Fruit fly (Drosophila melanogaster) whole organism, prepupa: ENCODE results near the gene Nup93-1.

ENCODE experiments used
- CG16779 ChIP-seq: fragments of 200-800 bp; sonication (Bioruptor generic); optimal IDR thresholded peaks from 3 replicates; lab custom pipeline; 2017; ENCODE audit warnings: missing biosample characterization, mild to moderate bottlenecking, missing genetic modification characterization
- CG3032 ChIP-seq: fragments of 200-800 bp; optimal IDR thresholded peaks from 2 replicates; lab custom pipeline; 2019; ENCODE audit warnings: missing biosample characterization, mild to moderate bottlenecking, missing genetic modification characterization, moderate library complexity
- CG6276 ChIP-seq: fragments of 200-800 bp; sonication (Bioruptor generic); optimal IDR thresholded peaks from 2 replicates; lab custom pipeline; 2017; ENCODE audit warnings: missing biosample characterization, mild to moderate bottlenecking, missing genetic modification characterization
- Eip93F ChIP-seq: fragments of 200-800 bp; sonication (Bioruptor generic); optimal IDR thresholded peaks from 2 replicates; lab custom pipeline; 2016; ENCODE audit warnings: missing biosample characterization, mild to moderate bottlenecking, missing genetic modification characterization
- Sox102F ChIP-seq: fragments of 200-800 bp; sonication (Bioruptor generic); optimal IDR thresholded peaks from 2 replicates; lab custom pipeline; 2016; ENCODE audit warnings: missing biosample characterization, mild to moderate bottlenecking, missing genetic modification characterization
- Sox15 ChIP-seq: fragments of 200-800 bp; sonication (Bioruptor generic); optimal IDR thresholded peaks from 3 replicates; lab custom pipeline; 2016; ENCODE audit warnings: missing biosample characterization, missing genetic modification characterization
- salr ChIP-seq, 2 experiments: fragments of 200-800 bp; sonication (Bioruptor generic); optimal IDR thresholded peaks; 3 replicates each; lab custom pipeline; 2016 to 2018; ENCODE audit warnings: missing biosample characterization in 2 of 2, missing genetic modification characterization in 2 of 2, mild to moderate bottlenecking in 1 of 2

dm6 chrX:13797538-13797937 is 25.1 kb upstream of the Nup93-1 start, which contains the start of gene CG10996:
- TF ChIP-seq Sox102F (GFP tag; lab: Kevin White, UChicago) (no peak), Eip93F (no peak), CG3032 (tag; lab: Kevin White, UChicago) (no peak), CG16779 (no peak), CG6276 (GFP tag; lab: Kevin White, UChicago) (no peak), salr (GFP tag; optimal IDR thresholded peaks at IDR 0.05; lab: Kevin White, UChicago) (no peak), Sox15 (GFP tag; lab: Kevin White, UChicago) (no peak)
